Worm (Caenorhabditis elegans): ENCODE measurements around the gene W09H1.3.

The W09H1.3 gene

ce11 chrII:13149965-13150364 lies 34.3 kb upstream of the W09H1.3 start:
- TF ChIP-seq blmp-1 (tag; optimal IDR thresholded peaks at IDR 0.05) (no peak), nhr-12 (tag; optimal IDR thresholded peaks at IDR 0.05) (no peak), nhr-2 (tag; optimal IDR thresholded peaks at IDR 0.05) (no peak), unc-120 (tag; optimal IDR thresholded peaks at IDR 0.05; ENCODE audit: poor library complexity, severe bottlenecking) (no peak), sptf-1 (tag; optimal IDR thresholded peaks at IDR 0.05) (no peak), lin-32 (GFP tag; optimal IDR thresholded peaks at IDR 0.05) (no peak), ceh-43 (GFP tag; optimal IDR thresholded peaks at IDR 0.05) (no peak), snpc-4 (tag; optimal IDR thresholded peaks at IDR 0.05) (no peak), unc-39 (tag; optimal IDR thresholded peaks at IDR 0.05) (no peak), ham-2 (GFP tag; optimal IDR thresholded peaks at IDR 0.05) (no peak), cnd-1 (tag; optimal IDR thresholded peaks at IDR 0.05) (no peak), zip-8 (tag; optimal IDR thresholded peaks at IDR 0.05) (no peak), drap-1 (GFP tag; optimal IDR thresholded peaks at IDR 0.05) (no peak), unc-62 (GFP tag; optimal IDR thresholded peaks at IDR 0.05) (no peak), elt-3 (tag; optimal IDR thresholded peaks at IDR 0.05) (no peak), lin-13 (tag; optimal IDR thresholded peaks at IDR 0.05) (no peak), M03D4.4 (tag; optimal IDR thresholded peaks at IDR 0.05) (no peak), ztf-11 (tag; optimal IDR thresholded peaks at IDR 0.05) (no peak), tbx-8 (GFP tag; optimal IDR thresholded peaks at IDR 0.05) (no peak)

DNA sequence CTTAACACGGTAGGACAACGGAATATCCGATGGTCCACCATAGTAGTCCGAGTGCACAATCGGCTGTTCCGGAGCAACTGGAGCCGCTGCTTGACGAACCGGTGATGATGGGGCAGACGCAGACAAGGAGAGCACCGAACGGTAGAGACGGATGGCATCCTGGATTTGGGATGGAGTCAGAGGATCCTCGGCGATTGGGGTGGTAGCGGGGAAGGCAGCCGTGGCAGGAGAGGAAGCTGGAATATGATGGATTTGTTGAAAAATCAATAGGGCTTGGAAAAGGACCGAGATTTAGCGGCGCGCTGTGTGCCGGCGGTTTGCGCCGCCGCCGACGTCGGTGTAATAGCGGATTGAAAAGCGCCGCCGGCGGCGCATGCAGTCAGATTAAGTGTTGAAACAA lies 31.8 kb upstream of the W09H1.3 start:
- no peak for TF ChIP-seq ceh-43 (GFP tag; optimal IDR thresholded peaks at IDR 0.05)
- no peak for TF ChIP-seq blmp-1 (tag; optimal IDR thresholded peaks at IDR 0.05)
- TF ChIP-seq tbx-8 (GFP tag; optimal IDR thresholded peaks at IDR 0.05): no peak
- TF ChIP-seq flh-1 (GFP tag; optimal IDR thresholded peaks at IDR 0.05): no peak
- no peak for TF ChIP-seq M03D4.4 (tag; optimal IDR thresholded peaks at IDR 0.05)
- TF ChIP-seq nhr-12 (tag; optimal IDR thresholded peaks at IDR 0.05): no peak
- no peak for TF ChIP-seq unc-39 (tag; optimal IDR thresholded peaks at IDR 0.05)
- TF ChIP-seq lsy-2 (tag; optimal IDR thresholded peaks at IDR 0.05): no peak
- no peak for TF ChIP-seq nhr-76 (tag; optimal IDR thresholded peaks at IDR 0.05)
- no peak for TF ChIP-seq nhr-28 (tag; optimal IDR thresholded peaks at IDR 0.05)
- TF ChIP-seq lin-13 (tag; optimal IDR thresholded peaks at IDR 0.05): no peak
- no peak for TF ChIP-seq ceh-39 (tag; optimal IDR thresholded peaks at IDR 0.05)
- TF ChIP-seq ham-2 (GFP tag; optimal IDR thresholded peaks at IDR 0.05): no peak
- no peak for TF ChIP-seq snpc-4 (tag; optimal IDR thresholded peaks at IDR 0.05)
- no peak for TF ChIP-seq elt-1 (tag; optimal IDR thresholded peaks at IDR 0.05; ENCODE audit: borderline replicate concordance, insufficient read depth)
- no peak for TF ChIP-seq sem-2 (GFP tag; optimal IDR thresholded peaks at IDR 0.05)
- TF ChIP-seq ztf-11 (tag; optimal IDR thresholded peaks at IDR 0.05): no peak

ce11 chrII:13153299-13153698 lies 30.9 kb upstream of the W09H1.3 start, which contains the start of gene spe-18:
TSS of gene spe-18 (minus strand) at chrII:13153399.
- no peak for TF ChIP-seq pha-4 (tag; optimal IDR thresholded peaks at IDR 0.05)

- TF ChIP-seq ceh-43 (GFP tag; optimal IDR thresholded peaks at IDR 0.05) (no peak), ham-2 (GFP tag; optimal IDR thresholded peaks at IDR 0.05) (no peak), elt-1 (tag; optimal IDR thresholded peaks at IDR 0.05; ENCODE audit: borderline replicate concordance, insufficient read depth) (no peak), drap-1 (GFP tag; optimal IDR thresholded peaks at IDR 0.05) (no peak), ces-1 (GFP tag; optimal IDR thresholded peaks at IDR 0.05) (no peak), unc-39 (tag; optimal IDR thresholded peaks at IDR 0.05) (no peak), lin-32 (GFP tag; optimal IDR thresholded peaks at IDR 0.05) (no peak), lsy-2 (tag; optimal IDR thresholded peaks at IDR 0.05) (no peak), unc-120 (tag; optimal IDR thresholded peaks at IDR 0.05; ENCODE audit: poor library complexity, severe bottlenecking) (no peak), nhr-237 (tag; optimal IDR thresholded peaks at IDR 0.05) (no peak), lin-13 (tag; optimal IDR thresholded peaks at IDR 0.05) (no peak), M03D4.4 (tag; optimal IDR thresholded peaks at IDR 0.05) (no peak)
These were observed 28.2 kb upstream of the W09H1.3 start for ce11 chrII:13156071-13156470.

ce11 chrII:13156971-13157370 lies 27.3 kb upstream of the W09H1.3 start, which contains the start of the genes hpr-17 and F32A11.1:
TSS of gene hpr-17 (minus strand) at chrII:13157047.
TSS of gene F32A11.1 (plus strand) at chrII:13157329.
- TF ChIP-seq lin-13 (tag; optimal IDR thresholded peaks at IDR 0.05) (peak; percentile 58), unc-62 (GFP tag; optimal IDR thresholded peaks at IDR 0.05) (no peak), ztf-11 (tag; optimal IDR thresholded peaks at IDR 0.05) (peak; percentile 22), lsy-2 (tag; optimal IDR thresholded peaks at IDR 0.05) (peak; percentile 67), hlh-1 (tag; optimal IDR thresholded peaks at IDR 0.05) (peak; percentile 12), M03D4.4 (tag; optimal IDR thresholded peaks at IDR 0.05) (no peak), mep-1 (tag; optimal IDR thresholded peaks at IDR 0.05) (peak; percentile 73), ces-1 (GFP tag; optimal IDR thresholded peaks at IDR 0.05) (peak; percentile 42), nhr-237 (tag; optimal IDR thresholded peaks at IDR 0.05) (peak; percentile 56), drap-1 (GFP tag; optimal IDR thresholded peaks at IDR 0.05) (no peak), sptf-1 (tag; optimal IDR thresholded peaks at IDR 0.05) (peak; percentile 50), lin-32 (GFP tag; optimal IDR thresholded peaks at IDR 0.05) (no peak), pha-4 (tag; optimal IDR thresholded peaks at IDR 0.05) (peak; percentile 56), nhr-2 (tag; optimal IDR thresholded peaks at IDR 0.05) (no peak), mab-5 (tag; optimal IDR thresholded peaks at IDR 0.05) (peak; percentile 26)
